ENCODE assay signal across 4 worm cellular contexts in genomic region chrIII:6928725-6929124, ce11.
TF ChIP-seq lines count a peak whose summit lies in the region.

Gene flap-1, minus strand, starts transcription at chrIII:6928825.

TF ChIP-seq in whole organism, L4 larva, 104 proteins besides CTCF, POLR2A, EP300 and RAD21:
- TF ChIP-seq nhr-102 (tag; optimal IDR thresholded peaks at IDR 0.05; lab: Kevin White, UChicago) (no peak), aha-1 (tag; lab: Kevin White, UChicago) (peak; percentile 89), saeg-2 (GFP tag; IDR thresholded peaks at IDR 0.05; lab: Robert Waterston, UW) (no peak), ceh-62 (tag; optimal IDR thresholded peaks at IDR 0.05; lab: Kevin White, UChicago) (no peak), nhr-28 (tag; optimal IDR thresholded peaks at IDR 0.05; lab: Kevin White, UChicago) (no peak), hmg-1.1 (GFP tag; IDR thresholded peaks at IDR 0.05; lab: Robert Waterston, UW) (no peak), F37D6.2 (tag; optimal IDR thresholded peaks at IDR 0.05; lab: Kevin White, UChicago) (no peak)

TF ChIP-seq in whole organism, late embryonic, 69 proteins besides CTCF, POLR2A, EP300 and RAD21:
- TF ChIP-seq unc-55 (GFP tag; optimal IDR thresholded peaks at IDR 0.05; lab: Kevin White, UChicago), result peak; percentile 42
- peak; percentile 45 for TF ChIP-seq ceh-48 (tag; optimal IDR thresholded peaks at IDR 0.05; lab: Kevin White, UChicago)
- no peak for TF ChIP-seq ceh-9 (tag; optimal IDR thresholded peaks at IDR 0.05; lab: Kevin White, UChicago)
- TF ChIP-seq ttx-3 (tag; optimal IDR thresholded peaks at IDR 0.05; lab: Kevin White, UChicago), result no peak
- no peak for TF ChIP-seq ceh-31 (tag; optimal IDR thresholded peaks at IDR 0.05; lab: Kevin White, UChicago)

TF ChIP-seq in whole organism, midembryonic, 9 proteins besides CTCF, POLR2A, EP300 and RAD21:
- TF ChIP-seq ztf-23 (GFP tag; IDR thresholded peaks at IDR 0.05; lab: Robert Waterston, UW), result no peak
- TF ChIP-seq T22C8.4 (GFP tag; IDR thresholded peaks at IDR 0.05; lab: Robert Waterston, UW), result peak; percentile 25; the same call in 1 of the 2 replicates

TF ChIP-seq in whole organism, mixed stage, embryonic, 35 proteins besides CTCF, POLR2A, EP300 and RAD21:
- no peak for TF ChIP-seq nhr-237 (tag; optimal IDR thresholded peaks at IDR 0.05; lab: Kevin White, UChicago)
- TF ChIP-seq blmp-1 (tag; optimal IDR thresholded peaks at IDR 0.05; lab: Kevin White, UChicago), result no peak
- no peak for TF ChIP-seq mls-2 (tag; optimal IDR thresholded peaks at IDR 0.05; lab: Kevin White, UChicago)
- no peak for TF ChIP-seq mab-5 (tag; optimal IDR thresholded peaks at IDR 0.05; lab: Kevin White, UChicago)
- TF ChIP-seq snpc-4 (tag; optimal IDR thresholded peaks at IDR 0.05; lab: Kevin White, UChicago), result no peak
- TF ChIP-seq unc-39 (tag; optimal IDR thresholded peaks at IDR 0.05; lab: Kevin White, UChicago), result no peak
- no peak for TF ChIP-seq ceh-83 (GFP tag; optimal IDR thresholded peaks at IDR 0.05; lab: Kevin White, UChicago)
- no peak for TF ChIP-seq tbx-8 (GFP tag; optimal IDR thresholded peaks at IDR 0.05; lab: Kevin White, UChicago)
- TF ChIP-seq elt-1 (tag; optimal IDR thresholded peaks at IDR 0.05; lab: Kevin White, UChicago; ENCODE audit: borderline replicate concordance, insufficient read depth), result no peak
- TF ChIP-seq hlh-1 (tag; optimal IDR thresholded peaks at IDR 0.05; lab: Kevin White, UChicago), result peak; percentile 38
- peak; percentile 41 for TF ChIP-seq pha-4 (tag; optimal IDR thresholded peaks at IDR 0.05; lab: Kevin White, UChicago)
TF ChIP-seq in whole organism, mixed stage, embryonic: peak in this region for 2.
